Fruit fly (Drosophila melanogaster) whole organism, embryonic: ENCODE results near the gene cana.

Experiments used
- Ada2b ChIP-seq: fragments of 200-800 bp; sonication (Bioruptor generic); IDR thresholded peaks from 2 replicates; pipeline ENCODE4 v1.3.6; 2022; ENCODE audit warnings: missing biosample characterization, missing genetic modification characterization
- Awh ChIP-seq: fragments of 200-800 bp; sonication (Bioruptor generic); IDR thresholded peaks from 2 replicates; pipeline ENCODE4, ENCODE4 v1.3.6; 2022; ENCODE audit warnings: missing biosample characterization, missing genetic modification characterization
- BtbVII ChIP-seq: fragments of 200-800 bp; sonication (Bioruptor generic); optimal IDR thresholded peaks from 3 replicates; lab custom pipeline; 2017; ENCODE audit warnings: missing biosample characterization, mild to moderate bottlenecking, missing genetic modification characterization
- Bteb2 ChIP-seq: fragments of 200-800 bp; sonication (Bioruptor generic); optimal IDR thresholded peaks from 2 replicates; lab custom pipeline; 2016; ENCODE audit warnings: missing biosample characterization, missing genetic modification characterization
- C15 ChIP-seq: fragments of 200-800 bp; sonication (Bioruptor generic); IDR thresholded peaks from 3 replicates; pipeline ENCODE4 v1.3.6; 2022; ENCODE audit warnings: missing biosample characterization, missing genetic modification characterization
- CG10274 ChIP-seq: fragments of 200-800 bp; sonication (Bioruptor generic); optimal IDR thresholded peaks from 3 replicates; lab custom pipeline; 2017; ENCODE audit warnings: missing biosample characterization, mild to moderate bottlenecking, missing genetic modification characterization
- CG10654 ChIP-seq: fragments of 200-800 bp; sonication (Bioruptor generic); optimal IDR thresholded peaks from 2 replicates; lab custom pipeline; 2016; ENCODE audit warnings: missing biosample characterization, missing genetic modification characterization
- CG11398 ChIP-seq: fragments of 200-800 bp; sonication (Bioruptor generic); optimal IDR thresholded peaks from 2 replicates; lab custom pipeline; 2016; ENCODE audit warnings: missing biosample characterization, missing genetic modification characterization
- CG11456 ChIP-seq: fragments of 200-800 bp; sonication (Bioruptor generic); IDR thresholded peaks from 3 replicates; pipeline ENCODE4 v1.3.6; 2022; ENCODE audit warnings: missing biosample characterization, missing genetic modification characterization
- CG12104 ChIP-seq: fragments of 200-800 bp; sonication (Bioruptor generic); optimal IDR thresholded peaks from 3 replicates; lab custom pipeline; 2016; ENCODE audit warnings: missing biosample characterization, missing genetic modification characterization
- CG12942 ChIP-seq: fragments of 200-800 bp; sonication (Bioruptor generic); optimal IDR thresholded peaks from 3 replicates; lab custom pipeline; 2016; ENCODE audit warnings: missing biosample characterization, missing genetic modification characterization
- CG13775 ChIP-seq: fragments of 200-800 bp; sonication (Bioruptor generic); optimal IDR thresholded peaks from 3 replicates; lab custom pipeline; 2017; ENCODE audit warnings: missing biosample characterization, mild to moderate bottlenecking, missing genetic modification characterization
- CG17361 ChIP-seq: fragments of 200-800 bp; sonication (Bioruptor generic); IDR thresholded peaks from 3 replicates; pipeline ENCODE4 v1.3.6; 2022; ENCODE audit warnings: missing biosample characterization, missing genetic modification characterization
- CG32767 ChIP-seq: fragments of 200-800 bp; sonication (Bioruptor generic); IDR thresholded peaks from 2 replicates; pipeline ENCODE4 v1.3.6; 2022; ENCODE audit warnings: missing biosample characterization, missing genetic modification characterization
- CG3407 ChIP-seq: fragments of 200-800 bp; sonication (Bioruptor generic); optimal IDR thresholded peaks from 2 replicates; lab custom pipeline; 2018; ENCODE audit warnings: missing biosample characterization, mild to moderate bottlenecking, missing genetic modification characterization
- CG4360 ChIP-seq: fragments of 200-800 bp; sonication (Bioruptor generic); IDR thresholded peaks from 2 replicates; pipeline ENCODE4 v1.3.6; 2022; ENCODE audit warnings: missing biosample characterization, missing genetic modification characterization
- CG43689 ChIP-seq: fragments of 200-800 bp; sonication (Bioruptor generic); IDR thresholded peaks from 2 replicates; pipeline ENCODE4 v1.3.6; 2022; ENCODE audit warnings: missing biosample characterization, missing genetic modification characterization
- CG6689 ChIP-seq: fragments of 200-800 bp; sonication (Bioruptor generic); IDR thresholded peaks from 2 replicates; pipeline ENCODE4 v1.3.6; 2022; ENCODE audit warnings: missing biosample characterization, missing genetic modification characterization
- CG7372 ChIP-seq: fragments of 200-800 bp; sonication (Bioruptor generic); IDR thresholded peaks from 2 replicates; pipeline ENCODE4 v1.3.6; 2022; ENCODE audit warnings: missing biosample characterization, missing genetic modification characterization
- CG7556 ChIP-seq: fragments of 200-800 bp; sonication (Bioruptor generic); optimal IDR thresholded peaks from 2 replicates; lab custom pipeline; 2017; ENCODE audit warnings: missing biosample characterization, mild to moderate bottlenecking, missing genetic modification characterization
- CG8944 ChIP-seq: fragments of 200-800 bp; sonication (Bioruptor generic); optimal IDR thresholded peaks from 3 replicates; lab custom pipeline; 2016; ENCODE audit warnings: missing biosample characterization, missing genetic modification characterization
- CG9609 ChIP-seq: fragments of 200-800 bp; sonication (Bioruptor generic); optimal IDR thresholded peaks from 3 replicates; lab custom pipeline; 2016; ENCODE audit warnings: missing biosample characterization, missing genetic modification characterization
- CkIIα-i1 ChIP-seq: fragments of 200-800 bp; sonication (Bioruptor generic); IDR thresholded peaks from 2 replicates; pipeline ENCODE4 v1.3.6; 2022; ENCODE audit warnings: missing biosample characterization, missing genetic modification characterization
- Ets65A ChIP-seq: fragments of 200-800 bp; sonication (Bioruptor generic); peaks from one replicate; lab custom pipeline; 2016; ENCODE audit warnings: missing biosample characterization, missing genetic modification characterization
- Gsc ChIP-seq: fragments of 200-800 bp; sonication (Bioruptor generic); IDR thresholded peaks from 2 replicates; pipeline ENCODE4 v1.3.6; 2022; ENCODE audit warnings: missing biosample characterization, missing genetic modification characterization
- HLH54F ChIP-seq: fragments of 200-800 bp; sonication (Bioruptor generic); optimal IDR thresholded peaks from 3 replicates; lab custom pipeline; 2016; ENCODE audit warnings: missing biosample characterization, missing genetic modification characterization
- MBD-R2 ChIP-seq: fragments of 200-800 bp; sonication (Bioruptor generic); IDR thresholded peaks from 2 replicates; pipeline ENCODE4 v1.3.6; 2022; ENCODE audit warnings: missing biosample characterization, missing genetic modification characterization
- MESR4 ChIP-seq: fragments of 200-800 bp; sonication (Bioruptor generic); optimal IDR thresholded peaks from 2 replicates; lab custom pipeline; 2018; ENCODE audit warnings: missing biosample characterization, mild to moderate bottlenecking, missing genetic modification characterization, moderate library complexity
- NFAT ChIP-seq: fragments of 200-800 bp; sonication (Bioruptor generic); IDR thresholded peaks from 2 replicates; pipeline ENCODE4 v1.3.6; 2022; ENCODE audit warnings: missing biosample characterization, missing genetic modification characterization
- Neu2 ChIP-seq: fragments of 200-800 bp; sonication (Bioruptor generic); optimal IDR thresholded peaks from 3 replicates; lab custom pipeline; 2016; ENCODE audit warnings: missing biosample characterization, missing genetic modification characterization, borderline replicate concordance
- Taf1 ChIP-seq: fragments of 200-800 bp; sonication (Bioruptor generic); IDR thresholded peaks from 2 replicates; pipeline ENCODE4 v1.3.6; 2022; ENCODE audit warnings: missing biosample characterization, missing genetic modification characterization
- Xbp1 ChIP-seq: fragments of 200-800 bp; sonication (Bioruptor generic); optimal IDR thresholded peaks from 3 replicates; lab custom pipeline; 2016; ENCODE audit warnings: missing biosample characterization, mild to moderate bottlenecking, missing genetic modification characterization
- amos ChIP-seq: fragments of 200-800 bp; sonication (Bioruptor generic); IDR thresholded peaks from 2 replicates; pipeline ENCODE4 v1.3.6; 2022; ENCODE audit warnings: missing biosample characterization, missing genetic modification characterization; ENCODE audit not compliant: partially characterized antibody
- ap ChIP-seq: fragments of 200-800 bp; sonication (Bioruptor generic); IDR thresholded peaks from 2 replicates; pipeline ENCODE4 v1.3.6; 2022; ENCODE audit warnings: missing biosample characterization, missing genetic modification characterization
- cg ChIP-seq: fragments of 200-800 bp; sonication (Bioruptor generic); optimal IDR thresholded peaks from 3 replicates; lab custom pipeline; 2019; ENCODE audit warnings: missing biosample characterization, mild to moderate bottlenecking, missing genetic modification characterization, moderate library complexity
- crp ChIP-seq, 2 experiments: fragments of 200-800 bp; sonication (Bioruptor generic); optimal IDR thresholded peaks; 2 replicates in 1 of 2; 3 replicates in 1 of 2; lab custom pipeline; 2017; ENCODE audit warnings: missing biosample characterization in 2 of 2, missing genetic modification characterization in 2 of 2, mild to moderate bottlenecking in 1 of 2, moderate library complexity in 1 of 2
- dati ChIP-seq: fragments of 200-800 bp; sonication (Bioruptor generic); IDR thresholded peaks from 2 replicates; pipeline ENCODE4 v1.3.6; 2022; ENCODE audit warnings: missing biosample characterization, missing genetic modification characterization
- dm ChIP-seq: fragments of 200-800 bp; sonication (Bioruptor generic); optimal IDR thresholded peaks from 3 replicates; lab custom pipeline; 2016; ENCODE audit warnings: missing biosample characterization, missing genetic modification characterization
- exex ChIP-seq: fragments of 200-800 bp; sonication (Bioruptor generic); optimal IDR thresholded peaks from 4 replicates; lab custom pipeline; 2018; ENCODE audit warnings: missing biosample characterization, mild to moderate bottlenecking, missing genetic modification characterization, moderate library complexity
- eyg ChIP-seq: fragments of 200-800 bp; sonication (Bioruptor generic); optimal IDR thresholded peaks from 3 replicates; lab custom pipeline; 2016; ENCODE audit warnings: missing biosample characterization, missing genetic modification characterization
- fd64A ChIP-seq: fragments of 200-800 bp; sonication (Bioruptor generic); optimal IDR thresholded peaks from 3 replicates; lab custom pipeline; 2018; ENCODE audit warnings: missing biosample characterization, mild to moderate bottlenecking, missing genetic modification characterization
- gt ChIP-seq: fragments of 200-800 bp; sonication (Bioruptor generic); IDR thresholded peaks from 2 replicates; pipeline ENCODE4 v1.3.6; 2022; ENCODE audit warnings: missing biosample characterization, missing genetic modification characterization
- lola ChIP-seq, 3 experiments: fragments of >200 bp in 2 of 3; fragments of 200-800 bp in 1 of 3; sonication (Bioruptor generic) in 1 of 3; optimal IDR thresholded peaks; 2 replicates each; lab custom pipeline; 2017 to 2019; ENCODE audit warnings: missing biosample characterization in 3 of 3, missing genetic modification characterization in 3 of 3, mild to moderate bottlenecking in 1 of 3, moderate library complexity in 1 of 3
- nmo ChIP-seq: fragments of 200-800 bp; sonication (Bioruptor generic); optimal IDR thresholded peaks from 2 replicates; lab custom pipeline; 2018; ENCODE audit warnings: missing biosample characterization, mild to moderate bottlenecking, missing genetic modification characterization, moderate library complexity
- p53 ChIP-seq: fragments of 200-800 bp; sonication (Bioruptor generic); optimal IDR thresholded peaks from 2 replicates; lab custom pipeline; 2016; ENCODE audit warnings: missing biosample characterization, missing genetic modification characterization
- pb ChIP-seq: fragments of 200-800 bp; sonication (Bioruptor generic); optimal IDR thresholded peaks from 3 replicates; lab custom pipeline; 2016; ENCODE audit warnings: missing biosample characterization, missing genetic modification characterization
- pho ChIP-seq: fragments of 200-800 bp; sonication (Bioruptor generic); optimal IDR thresholded peaks from 2 replicates; lab custom pipeline; 2016; ENCODE audit warnings: missing biosample characterization, missing genetic modification characterization
- shn ChIP-seq: fragments of 200-800 bp; sonication (Bioruptor generic); optimal IDR thresholded peaks from 3 replicates; lab custom pipeline; 2016; ENCODE audit warnings: missing biosample characterization, missing genetic modification characterization
- sqz ChIP-seq: fragments of 200-800 bp; sonication (Bioruptor generic); optimal IDR thresholded peaks from 3 replicates; lab custom pipeline; 2018; ENCODE audit warnings: missing biosample characterization, mild to moderate bottlenecking, missing genetic modification characterization
- stwl ChIP-seq: fragments of 200-800 bp; sonication (Bioruptor generic); optimal IDR thresholded peaks from 3 replicates; lab custom pipeline; 2018; ENCODE audit warnings: missing biosample characterization, mild to moderate bottlenecking, missing genetic modification characterization, moderate library complexity
- zf30C ChIP-seq: fragments of 200-800 bp; sonication (Bioruptor generic); optimal IDR thresholded peaks from 3 replicates; lab custom pipeline; 2018; ENCODE audit warnings: missing biosample characterization, mild to moderate bottlenecking, missing genetic modification characterization

The cana gene

dm6 chr2L:11268933-11269631, 498 bp upstream of the cana start, which contains the start of gene cmet (continued):
- TF ChIP-seq zf30C (GFP tag; lab: Kevin White, UChicago) (no peak), CG43689 (GFP tag; lab: Robert Waterston, UW) (no peak), fd64A (GFP tag; lab: Kevin White, UChicago) (no peak), CG10274 (GFP tag; lab: Kevin White, UChicago) (no peak), CG10654 (GFP tag; lab: Kevin White, UChicago) (peak; percentile 25), CG3407 (GFP tag; lab: Kevin White, UChicago) (no peak), Bteb2 (GFP tag; lab: Kevin White, UChicago) (no peak), pb (peak; percentile 35), dm (GFP tag; lab: Kevin White, UChicago) (peak; percentile 61), shn (GFP tag; lab: Kevin White, UChicago) (peak; percentile 51), NFAT (GFP tag; lab: Robert Waterston, UW) (peak; percentile 60; the same call in 1 of the 2 replicates), Awh (GFP tag; lab: Robert Waterston, UW) (no peak), lola (GFP tag; optimal IDR thresholded peaks at IDR 0.05; lab: Kevin White, UChicago) (peak in 2 of 3 experiments; percentile 62 to 94), MESR4 (GFP tag; lab: Kevin White, UChicago) (peak; percentile 27), C15 (GFP tag; lab: Robert Waterston, UW) (no peak), CG11456 (GFP tag; lab: Robert Waterston, UW) (peak; percentile 62), CG12942 (GFP tag; lab: Kevin White, UChicago) (peak; percentile 19), BtbVII (GFP tag; lab: Kevin White, UChicago) (no peak), CG13775 (peak; percentile 45), eyg (GFP tag; lab: Kevin White, UChicago) (peak; percentile 44), crp (GFP tag; optimal IDR thresholded peaks at IDR 0.05; lab: Kevin White, UChicago) (no peak), CG6689 (GFP tag; lab: Robert Waterston, UW) (no peak; the same call in 1 of the 2 replicates), CG8944 (GFP tag; lab: Kevin White, UChicago) (peak; percentile 50), CG9609 (GFP tag; lab: Kevin White, UChicago) (peak; percentile 41), Xbp1 (GFP tag; lab: Kevin White, UChicago) (peak; percentile 68), Ada2b (GFP tag; lab: Robert Waterston, UW) (peak; percentile 23; the same call in 1 of the 2 replicates), CG7556 (GFP tag; lab: Kevin White, UChicago) (no peak), sqz (GFP tag; lab: Kevin White, UChicago) (no peak), Gsc (GFP tag; lab: Robert Waterston, UW) (no peak), HLH54F (GFP tag; lab: Kevin White, UChicago) (peak; percentile 74), p53 (GFP tag; lab: Kevin White, UChicago) (peak; percentile 46), Ets65A (GFP tag; lab: Kevin White, UChicago) (peak; percentile 95), cg (GFP tag; lab: Kevin White, UChicago) (no peak), gt (GFP tag; lab: Robert Waterston, UW) (no peak), exex (tag; lab: Kevin White, UChicago) (no peak), CkIIα-i1 (GFP tag; lab: Robert Waterston, UW) (no peak), CG11398 (peak; percentile 59), stwl (peak; percentile 86), Neu2 (GFP tag; lab: Kevin White, UChicago) (peak; percentile 30), ap (GFP tag; lab: Robert Waterston, UW) (no peak), nmo (no peak), CG32767 (GFP tag; lab: Robert Waterston, UW) (no peak), dati (GFP tag; lab: Robert Waterston, UW) (no peak), CG17361 (GFP tag; lab: Robert Waterston, UW) (peak; percentile 59), pho (GFP tag; lab: Kevin White, UChicago) (peak; percentile 72), CG12104 (GFP tag; lab: Kevin White, UChicago) (peak; percentile 19), CG7372 (GFP tag; lab: Robert Waterston, UW) (peak; percentile 53; the same call in 1 of the 2 replicates), Taf1 (GFP tag; lab: Robert Waterston, UW) (peak; percentile 19; the same call in 1 of the 2 replicates), CG4360 (no peak), MBD-R2 (GFP tag; lab: Robert Waterston, UW) (no peak; the same call in 1 of the 2 replicates), amos (GFP tag; lab: Robert Waterston, UW) (peak; percentile 91)
